Fruit fly (Drosophila melanogaster) whole organism, embryonic: ENCODE measurements around the gene IscU.

Source experiments
- CG12219 ChIP-seq: fragments of 200-800 bp; sonication (Bioruptor generic); optimal IDR thresholded peaks from 3 replicates; lab custom pipeline; 2018; ENCODE audit warnings: missing biosample characterization, mild to moderate bottlenecking, missing genetic modification characterization
- CG12744 ChIP-seq: fragments of 200-800 bp; sonication (Bioruptor generic); optimal IDR thresholded peaks from 2 replicates; lab custom pipeline; 2016; ENCODE audit warnings: missing biosample characterization, missing genetic modification characterization
- CG14050 ChIP-seq: fragments of 200-800 bp; sonication (Bioruptor generic); IDR thresholded peaks from 3 replicates; pipeline ENCODE4 v1.3.6; 2022; ENCODE audit warnings: missing biosample characterization, missing genetic modification characterization
- CG14441 ChIP-seq: fragments of 200-800 bp; sonication (Bioruptor generic); IDR thresholded peaks from 2 replicates; pipeline ENCODE4 v1.3.6; 2022; ENCODE audit warnings: missing biosample characterization, missing genetic modification characterization
- CG16815 ChIP-seq: fragments of 200-800 bp; sonication (Bioruptor generic); optimal IDR thresholded peaks from 3 replicates; lab custom pipeline; 2017; ENCODE audit warnings: missing biosample characterization, mild to moderate bottlenecking, missing genetic modification characterization
- CG17186 ChIP-seq: fragments of 200-800 bp; sonication (Bioruptor generic); optimal IDR thresholded peaks from 3 replicates; lab custom pipeline; 2017; ENCODE audit warnings: missing biosample characterization, missing genetic modification reagents, missing genetic modification characterization
- CG17912 ChIP-seq: fragments of 200-800 bp; sonication (Bioruptor generic); optimal IDR thresholded peaks from 2 replicates; lab custom pipeline; 2018; ENCODE audit warnings: missing biosample characterization, mild to moderate bottlenecking, missing genetic modification characterization
- CG18011 ChIP-seq: fragments of 200-800 bp; sonication (Bioruptor generic); optimal IDR thresholded peaks from 2 replicates; lab custom pipeline; 2017; ENCODE audit warnings: missing biosample characterization, missing genetic modification characterization, mild to moderate bottlenecking, moderate library complexity, missing genotype
- CG18619 ChIP-seq: fragments of 200-800 bp; sonication (Bioruptor generic); optimal IDR thresholded peaks from 3 replicates; lab custom pipeline; 2017; ENCODE audit warnings: missing biosample characterization, mild to moderate bottlenecking, missing genetic modification characterization
- CG31365 ChIP-seq: fragments of 200-800 bp; sonication (Bioruptor generic); optimal IDR thresholded peaks from 2 replicates; lab custom pipeline; 2018; ENCODE audit warnings: missing biosample characterization, mild to moderate bottlenecking, missing genetic modification characterization
- CG3281 ChIP-seq: fragments of 200-800 bp; sonication (Bioruptor generic); optimal IDR thresholded peaks from 3 replicates; lab custom pipeline; 2017; ENCODE audit warnings: missing biosample characterization, mild to moderate bottlenecking, missing genetic modification characterization
- CG42726 ChIP-seq: fragments of 200-800 bp; sonication (Bioruptor generic); IDR thresholded peaks from 2 replicates; pipeline ENCODE4 v1.3.6; 2022; ENCODE audit warnings: missing biosample characterization, missing genetic modification characterization; ENCODE audit not compliant: partially characterized antibody
- CG4854 ChIP-seq: fragments of 200-800 bp; sonication (Bioruptor generic); optimal IDR thresholded peaks from 2 replicates; lab custom pipeline; 2016; ENCODE audit warnings: missing biosample characterization, missing genetic modification characterization, inconsistent platforms
- CG6654 ChIP-seq: fragments of 200-800 bp; sonication (Bioruptor generic); optimal IDR thresholded peaks from 2 replicates; lab custom pipeline; 2017; ENCODE audit warnings: missing biosample characterization, mild to moderate bottlenecking, missing genetic modification characterization
- CG6765 ChIP-seq: fragments of 200-800 bp; sonication (Bioruptor generic); optimal IDR thresholded peaks from 3 replicates; lab custom pipeline; 2017; ENCODE audit warnings: missing biosample characterization, mild to moderate bottlenecking, missing genetic modification characterization
- CG6854 ChIP-seq: fragments of 200-800 bp; sonication (Bioruptor generic); optimal IDR thresholded peaks from 3 replicates; lab custom pipeline; 2017; ENCODE audit warnings: missing biosample characterization, mild to moderate bottlenecking, missing genetic modification characterization
- CG9609 ChIP-seq: fragments of 200-800 bp; sonication (Bioruptor generic); optimal IDR thresholded peaks from 3 replicates; lab custom pipeline; 2016; ENCODE audit warnings: missing biosample characterization, missing genetic modification characterization
- CG9797 ChIP-seq: fragments of 200-800 bp; sonication (Bioruptor generic); optimal IDR thresholded peaks from 3 replicates; lab custom pipeline; 2018; ENCODE audit warnings: missing biosample characterization, mild to moderate bottlenecking, missing genetic modification characterization
- Dll ChIP-seq: fragments of 200-800 bp; sonication (Bioruptor generic); IDR thresholded peaks from 4 replicates; pipeline ENCODE4 v1.3.6; 2022; ENCODE audit warnings: missing biosample characterization, missing genetic modification characterization; ENCODE audit not compliant: partially characterized antibody
- Elba2 ChIP-seq: fragments of 200-800 bp; sonication (Bioruptor generic); optimal IDR thresholded peaks from 3 replicates; lab custom pipeline; 2016; ENCODE audit warnings: missing biosample characterization, missing genetic modification characterization
- Gug ChIP-seq: fragments of 200-800 bp; sonication (Bioruptor generic); IDR thresholded peaks from 4 replicates; pipeline ENCODE4 v1.3.6; 2022; ENCODE audit warnings: missing biosample characterization, missing genetic modification characterization
- HHEX ChIP-seq: fragments of 200-800 bp; sonication (Bioruptor generic); optimal IDR thresholded peaks from 3 replicates; lab custom pipeline; 2017; ENCODE audit warnings: missing biosample characterization, mild to moderate bottlenecking, missing genetic modification characterization, missing genetic modification reagents
- Hr3 ChIP-seq: fragments of 200-800 bp; sonication (Bioruptor generic); optimal IDR thresholded peaks from 3 replicates; lab custom pipeline; 2016; ENCODE audit warnings: missing biosample characterization, missing genetic modification characterization
- Hr51 ChIP-seq, 2 experiments: fragments of 200-800 bp; sonication (Bioruptor generic); optimal IDR thresholded peaks; 2 replicates in 1 of 2; 3 replicates in 1 of 2; lab custom pipeline; 2016 to 2018; ENCODE audit warnings: missing biosample characterization in 2 of 2, missing genetic modification characterization in 2 of 2, mild to moderate bottlenecking in 1 of 2, moderate library complexity in 1 of 2
- Hsf ChIP-seq: fragments of 200-800 bp; sonication (Bioruptor generic); optimal IDR thresholded peaks from 3 replicates; lab custom pipeline; 2016; ENCODE audit warnings: missing biosample characterization, missing genetic modification characterization
- NC2α ChIP-seq: fragments of 200-800 bp; sonication (Bioruptor generic); optimal IDR thresholded peaks from 2 replicates; lab custom pipeline; 2016; ENCODE audit warnings: missing biosample characterization, missing genetic modification characterization
- NK7.1 ChIP-seq: fragments of 200-800 bp; sonication (Bioruptor generic); optimal IDR thresholded peaks from 3 replicates; lab custom pipeline; 2016; ENCODE audit warnings: missing biosample characterization, missing genetic modification characterization
- NfI ChIP-seq: fragments of 200-800 bp; sonication (Bioruptor generic); optimal IDR thresholded peaks from 3 replicates; lab custom pipeline; 2018; ENCODE audit warnings: missing biosample characterization, mild to moderate bottlenecking, missing genetic modification characterization, moderate library complexity
- Rfx ChIP-seq: fragments of 200-800 bp; sonication (Bioruptor generic); IDR thresholded peaks from 2 replicates; pipeline ENCODE4 v1.3.6; 2022; ENCODE audit warnings: missing biosample characterization, missing genetic modification characterization
- TFAM ChIP-seq: fragments of 200-800 bp; sonication (Bioruptor generic); optimal IDR thresholded peaks from 2 replicates; lab custom pipeline; 2017; ENCODE audit warnings: missing biosample characterization, missing genetic modification characterization, inconsistent platforms
- ab ChIP-seq: fragments of 200-800 bp; sonication (Bioruptor generic); optimal IDR thresholded peaks from 2 replicates; lab custom pipeline; 2016; ENCODE audit warnings: missing biosample characterization, missing genetic modification characterization
- ap ChIP-seq: fragments of 200-800 bp; sonication (Bioruptor generic); IDR thresholded peaks from 2 replicates; pipeline ENCODE4 v1.3.6; 2022; ENCODE audit warnings: missing biosample characterization, missing genetic modification characterization
- cad ChIP-seq: fragments of >200 bp; optimal IDR thresholded peaks from 2 replicates; lab custom pipeline; 2017; ENCODE audit warnings: missing biosample characterization, missing genetic modification characterization
- chn ChIP-seq: fragments of 200-800 bp; sonication (Bioruptor generic); optimal IDR thresholded peaks from 2 replicates; lab custom pipeline; 2016; ENCODE audit warnings: missing biosample characterization, missing genetic modification characterization
- crol ChIP-seq: fragments of 200-800 bp; sonication (Bioruptor generic); IDR thresholded peaks from 2 replicates; pipeline ENCODE4 v1.3.6; 2022; ENCODE audit warnings: missing biosample characterization, missing genetic modification characterization
- dan ChIP-seq: fragments of 200-800 bp; sonication (Bioruptor generic); IDR thresholded peaks from 2 replicates; pipeline ENCODE4 v1.3.6; 2022; ENCODE audit warnings: missing biosample characterization, missing genetic modification characterization
- danr ChIP-seq: fragments of 200-800 bp; sonication (Bioruptor generic); IDR thresholded peaks from 2 replicates; pipeline ENCODE4 v1.3.6; 2022; ENCODE audit warnings: missing biosample characterization, missing genetic modification characterization
- gro ChIP-seq: fragments of 200-800 bp; sonication (Bioruptor generic); optimal IDR thresholded peaks from 2 replicates; lab custom pipeline; 2016; ENCODE audit warnings: missing biosample characterization, missing genetic modification characterization
- hbn ChIP-seq: fragments of 200-800 bp; sonication (Bioruptor generic); IDR thresholded peaks from 2 replicates; pipeline ENCODE4 v1.3.6; 2022; ENCODE audit warnings: missing biosample characterization, missing genetic modification characterization; ENCODE audit not compliant: partially characterized antibody
- kah ChIP-seq: fragments of 200-800 bp; sonication (Bioruptor generic); optimal IDR thresholded peaks from 2 replicates; lab custom pipeline; 2018; ENCODE audit warnings: missing biosample characterization, mild to moderate bottlenecking, missing genetic modification characterization
- kay ChIP-seq: fragments of 200-800 bp; sonication (Bioruptor generic); optimal IDR thresholded peaks from 2 replicates; lab custom pipeline; 2016; ENCODE audit warnings: missing biosample characterization, missing genetic modification characterization
- lilli ChIP-seq: fragments of 200-800 bp; sonication (Bioruptor generic); optimal IDR thresholded peaks from 3 replicates; lab custom pipeline; 2016; ENCODE audit warnings: missing biosample characterization, missing genetic modification characterization
- lola ChIP-seq, 3 experiments: fragments of >200 bp in 2 of 3; fragments of 200-800 bp in 1 of 3; sonication (Bioruptor generic) in 1 of 3; optimal IDR thresholded peaks; 2 replicates each; lab custom pipeline; 2017 to 2019; ENCODE audit warnings: missing biosample characterization in 3 of 3, missing genetic modification characterization in 3 of 3, mild to moderate bottlenecking in 1 of 3, moderate library complexity in 1 of 3
- odd ChIP-seq: fragments of 200-800 bp; sonication (Bioruptor generic); optimal IDR thresholded peaks from 2 replicates; lab custom pipeline; 2017; ENCODE audit warnings: missing biosample characterization, mild to moderate bottlenecking, missing genetic modification characterization
- otp ChIP-seq: fragments of 200-800 bp; sonication (Bioruptor generic); IDR thresholded peaks from 3 replicates; pipeline ENCODE4, ENCODE4 v1.3.6; 2022; ENCODE audit warnings: missing biosample characterization, missing genetic modification characterization
- phol ChIP-seq: fragments of 200-800 bp; sonication (Bioruptor generic); optimal IDR thresholded peaks from 3 replicates; lab custom pipeline; 2018; ENCODE audit warnings: missing biosample characterization, mild to moderate bottlenecking, missing genetic modification characterization, moderate library complexity
- salm ChIP-seq: fragments of 200-800 bp; sonication (Bioruptor generic); optimal IDR thresholded peaks from 2 replicates; lab custom pipeline; 2018; ENCODE audit warnings: missing biosample characterization, mild to moderate bottlenecking, missing genetic modification characterization
- sisA ChIP-seq: fragments of 200-800 bp; sonication (Bioruptor generic); IDR thresholded peaks from 2 replicates; pipeline ENCODE4 v1.3.6; 2022; ENCODE audit warnings: missing biosample characterization, missing genetic modification characterization
- so ChIP-seq: fragments of 200-800 bp; sonication (Bioruptor generic); IDR thresholded peaks from 3 replicates; pipeline ENCODE4 v1.3.6; 2022; ENCODE audit warnings: missing biosample characterization, missing genetic modification characterization
- toy ChIP-seq: fragments of 200-800 bp; sonication (Bioruptor generic); IDR thresholded peaks from 2 replicates; pipeline ENCODE4 v1.3.6; 2022; ENCODE audit warnings: missing biosample characterization, missing genetic modification characterization
- tup ChIP-seq: fragments of 200-800 bp; sonication (Bioruptor generic); optimal IDR thresholded peaks from 2 replicates; lab custom pipeline; 2016; ENCODE audit warnings: missing biosample characterization, mild to moderate bottlenecking, missing genetic modification characterization, moderate library complexity

The IscU gene

DNA sequence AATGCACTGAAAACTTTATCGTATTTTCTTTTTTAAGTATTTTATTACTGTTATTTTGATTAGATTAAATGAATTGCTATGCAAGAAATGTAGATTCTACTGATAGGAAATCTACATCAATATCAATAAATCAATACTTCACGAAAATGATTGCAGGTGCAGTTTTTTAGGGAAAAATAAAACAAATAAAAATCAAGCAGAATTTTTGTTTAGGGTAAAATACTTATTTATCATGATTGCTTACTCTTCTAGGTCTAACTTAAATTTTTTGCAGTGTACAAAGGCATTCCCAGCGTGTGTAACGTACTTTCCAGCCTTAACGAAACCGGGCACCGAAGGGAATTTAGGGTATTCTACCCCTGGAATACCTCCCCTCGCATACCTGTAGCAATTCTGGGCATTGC, 15.5 kb downstream of the IscU start (continued):
- peak; percentile 6; the same call in 1 of the 2 replicates for TF ChIP-seq CG14441 (GFP tag; lab: Robert Waterston, UW)
- peak; percentile 78 for TF ChIP-seq Elba2 (GFP tag; lab: Kevin White, UChicago)
- peak; percentile 63 for TF ChIP-seq CG9609 (GFP tag; lab: Kevin White, UChicago)
- peak; percentile 32; the same call in 1 of the 2 replicates for TF ChIP-seq sisA (GFP tag; lab: Robert Waterston, UW)
- TF ChIP-seq crol (GFP tag; lab: Robert Waterston, UW): no peak
- TF ChIP-seq ap (GFP tag; lab: Robert Waterston, UW): no peak
- peak; percentile 18 for TF ChIP-seq tup (GFP tag; lab: Kevin White, UChicago)
- no peak for TF ChIP-seq danr
- TF ChIP-seq CG3281: no peak
- no peak for TF ChIP-seq toy (GFP tag; lab: Robert Waterston, UW)
- TF ChIP-seq otp (GFP tag; lab: Robert Waterston, UW): peak; percentile 57; the same call in 1 of the 3 replicates
- TF ChIP-seq chn (GFP tag; lab: Kevin White, UChicago): no peak
- no peak for TF ChIP-seq cad (GFP tag; lab: Kevin White, UChicago)
- peak; percentile 55 for TF ChIP-seq lilli (GFP tag; lab: Kevin White, UChicago)
- TF ChIP-seq CG18011 (GFP tag; lab: Kevin White, UChicago): no peak
- no peak for TF ChIP-seq CG9797 (GFP tag; lab: Kevin White, UChicago)
- TF ChIP-seq ab (GFP tag; lab: Kevin White, UChicago): no peak
- TF ChIP-seq Hr3: peak; percentile 75
- TF ChIP-seq Hsf (GFP tag; lab: Kevin White, UChicago): peak; percentile 67
- peak; percentile 89 for TF ChIP-seq CG16815 (GFP tag; lab: Kevin White, UChicago)
- no peak for TF ChIP-seq CG14050
- peak; percentile 41 for TF ChIP-seq odd (GFP tag; lab: Kevin White, UChicago)
- peak; percentile 1 for TF ChIP-seq TFAM (GFP tag; lab: Kevin White, UChicago)
- TF ChIP-seq kay (GFP tag; lab: Kevin White, UChicago): peak; percentile 53
- no peak for TF ChIP-seq CG6854 (GFP tag; lab: Kevin White, UChicago)
- peak in 1 of 2 experiments; percentile 55 for TF ChIP-seq Hr51 (GFP tag; optimal IDR thresholded peaks at IDR 0.05; lab: Kevin White, UChicago)
- peak; percentile 41 for TF ChIP-seq CG4854 (GFP tag; lab: Kevin White, UChicago)
- TF ChIP-seq gro (GFP tag; lab: Kevin White, UChicago): no peak
- peak; percentile 22 for TF ChIP-seq CG6654 (GFP tag; lab: Kevin White, UChicago)
- peak; percentile 31 for TF ChIP-seq CG12744 (GFP tag; lab: Kevin White, UChicago)
- TF ChIP-seq Rfx (GFP tag; lab: Robert Waterston, UW): 0 out of 2 replicates have a peak, but pooled peaks have one; percentile 8
- no peak for TF ChIP-seq CG17186
- TF ChIP-seq so (GFP tag; lab: Robert Waterston, UW): no peak
- TF ChIP-seq NK7.1 (GFP tag; lab: Kevin White, UChicago): peak; percentile 46
- no peak for TF ChIP-seq Gug (GFP tag; lab: Robert Waterston, UW)
- no peak for TF ChIP-seq CG17912 (GFP tag; lab: Kevin White, UChicago)
- TF ChIP-seq CG6765 (GFP tag; lab: Kevin White, UChicago): peak; percentile 35
- TF ChIP-seq hbn (GFP tag; lab: Robert Waterston, UW): no peak
- TF ChIP-seq CG31365 (tag; lab: Kevin White, UChicago): no peak
- peak in 1 of 3 experiments; percentile 97 for TF ChIP-seq lola (GFP tag; optimal IDR thresholded peaks at IDR 0.05; lab: Kevin White, UChicago)
- TF ChIP-seq NfI (GFP tag; lab: Kevin White, UChicago): peak; percentile 32
- TF ChIP-seq salm (tag; lab: Kevin White, UChicago): peak; percentile 59
- peak; percentile 9 for TF ChIP-seq HHEX (GFP tag; lab: Kevin White, UChicago)
- TF ChIP-seq Dll (GFP tag; lab: Robert Waterston, UW): no peak
- TF ChIP-seq kah: no peak
- peak; percentile 89 for TF ChIP-seq phol (tag; lab: Kevin White, UChicago)
- TF ChIP-seq dan (GFP tag; lab: Robert Waterston, UW): no peak; the same call in 1 of the 2 replicates
- peak; percentile 40 for TF ChIP-seq CG12219 (GFP tag; lab: Kevin White, UChicago)
- TF ChIP-seq CG42726 (GFP tag; lab: Robert Waterston, UW): no peak
- peak; percentile 40 for TF ChIP-seq NC2α (GFP tag; lab: Kevin White, UChicago)
- peak; percentile 63 for TF ChIP-seq CG18619 (GFP tag; lab: Kevin White, UChicago)
